Worm (Caenorhabditis elegans) whole organism, young adult: ENCODE measurements around the gene deb-1.

ENCODE experiments used
- B0035.1 ChIP-seq: sonication (generic microtip); optimal IDR thresholded peaks from 2 replicates; lab custom pipeline; 2016; ENCODE audit warnings: missing genetic modification characterization, mild to moderate bottlenecking, missing compliant biosample characterization, missing genotype, missing genetic modification reagents
- B0261.1 ChIP-seq: sonication (generic microtip); optimal IDR thresholded peaks from 2 replicates; lab custom pipeline; 2016; ENCODE audit warnings: mild to moderate bottlenecking, missing genetic modification characterization, moderate library complexity, missing compliant biosample characterization
- B0336.3 ChIP-seq: fragments of 200-800 bp; sonication (Bioruptor generic); IDR thresholded peaks from 2 replicates; pipeline ENCODE4 v1.3.6; 2022; ENCODE audit warnings: missing genetic modification characterization, missing compliant biosample characterization
- F22D6.2 ChIP-seq: sonication (generic microtip); optimal IDR thresholded peaks from 2 replicates; lab custom pipeline; 2016; ENCODE audit warnings: mild to moderate bottlenecking, missing genetic modification characterization, missing compliant biosample characterization
- F23B12.7 ChIP-seq: sonication (generic microtip); optimal IDR thresholded peaks from 2 replicates; lab custom pipeline; 2017; ENCODE audit warnings: missing genetic modification characterization, mild to moderate bottlenecking, missing compliant biosample characterization, antibody characterized with exemption, moderate library complexity; ENCODE audit not compliant: insufficient read depth
- F33H1.4 ChIP-seq: fragments of 200-800 bp; sonication (Bioruptor generic); IDR thresholded peaks from 2 replicates; pipeline ENCODE4 v1.3.6; 2022; ENCODE audit warnings: missing genetic modification reagents, missing genetic modification characterization, missing compliant biosample characterization
- F39B2.1 ChIP-seq: fragments of 200-800 bp; sonication (Bioruptor generic); IDR thresholded peaks from 2 replicates; pipeline ENCODE4 v1.3.6; 2022; ENCODE audit warnings: missing genetic modification reagents, missing genetic modification characterization, missing compliant biosample characterization
- F49E8.2 ChIP-seq: sonication (generic microtip); optimal IDR thresholded peaks from 3 replicates; lab custom pipeline; 2017; ENCODE audit warnings: missing genetic modification characterization, mild to moderate bottlenecking, missing compliant biosample characterization, antibody characterized with exemption, moderate library complexity; ENCODE audit not compliant: insufficient read depth
- F52B5.7 ChIP-seq: sonication (generic microtip); optimal IDR thresholded peaks from 2 replicates; lab custom pipeline; 2016; ENCODE audit warnings: mild to moderate bottlenecking, missing genetic modification characterization, missing compliant biosample characterization
- F57A8.1 ChIP-seq: fragments of 200-800 bp; sonication (Bioruptor generic); optimal IDR thresholded peaks from 2 replicates; lab custom pipeline; 2018; ENCODE audit warnings: mild to moderate bottlenecking, missing genetic modification characterization, moderate library complexity, missing compliant biosample characterization
- K11D2.4 ChIP-seq: fragments of 200-800 bp; sonication (Bioruptor generic); IDR thresholded peaks from 2 replicates; pipeline ENCODE4 v1.3.6; 2022; ENCODE audit warnings: missing genetic modification reagents, missing genetic modification characterization, missing compliant biosample characterization
- Y67H2A.10 ChIP-seq: fragments of 200-800 bp; sonication (Bioruptor generic); conservative IDR thresholded peaks from 2 replicates; pipeline ENCODE4 v1.3.6; 2022; ENCODE audit warnings: missing genetic modification reagents, missing genetic modification characterization, missing compliant biosample characterization
- ZK185.1 ChIP-seq: sonication (generic microtip); optimal IDR thresholded peaks from 2 replicates; lab custom pipeline; 2016; ENCODE audit warnings: mild to moderate bottlenecking, missing genetic modification characterization, missing compliant biosample characterization; ENCODE audit not compliant: poor library complexity, severe bottlenecking
- akir-1 ChIP-seq: fragments of 200-800 bp; sonication (Bioruptor generic); optimal IDR thresholded peaks from 2 replicates; lab custom pipeline; 2018; ENCODE audit warnings: mild to moderate bottlenecking, missing genetic modification characterization, moderate library complexity, missing compliant biosample characterization
- aptf-3 ChIP-seq: fragments of 200-800 bp; sonication (Bioruptor generic); IDR thresholded peaks from 2 replicates; pipeline ENCODE4 v1.3.6; 2022; ENCODE audit warnings: missing genetic modification characterization, missing compliant biosample characterization
- athp-1 ChIP-seq: sonication (generic microtip); optimal IDR thresholded peaks from 2 replicates; lab custom pipeline; 2017; ENCODE audit warnings: mild to moderate bottlenecking, missing genetic modification characterization, missing compliant biosample characterization
- attf-3 ChIP-seq: fragments of 200-800 bp; sonication (Bioruptor generic); conservative IDR thresholded peaks from 2 replicates; pipeline ENCODE4 v1.3.6; 2022; ENCODE audit warnings: missing genetic modification reagents, missing genetic modification characterization, missing compliant biosample characterization
- attf-6 ChIP-seq: fragments of 200-800 bp; sonication (Bioruptor generic); IDR thresholded peaks from 2 replicates; pipeline ENCODE4 v1.3.6; 2022; ENCODE audit warnings: missing genetic modification reagents, missing genetic modification characterization, missing compliant biosample characterization
- bed-2 ChIP-seq: fragments of 200-800 bp; sonication (Bioruptor generic); IDR thresholded peaks from 2 replicates; pipeline ENCODE4 v1.3.6; 2022; ENCODE audit warnings: missing genetic modification reagents, missing genetic modification characterization, missing compliant biosample characterization
- ceh-100 ChIP-seq: fragments of 200-800 bp; sonication (Bioruptor generic); IDR thresholded peaks from 2 replicates; pipeline ENCODE4 v1.3.6; 2022; ENCODE audit warnings: missing genetic modification reagents, missing genetic modification characterization, missing compliant biosample characterization
- ceh-27 ChIP-seq: fragments of 200-800 bp; sonication (Bioruptor generic); optimal IDR thresholded peaks from 2 replicates; lab custom pipeline; 2018; ENCODE audit warnings: mild to moderate bottlenecking, missing genetic modification characterization, moderate library complexity, missing compliant biosample characterization
- ceh-79 ChIP-seq: sonication (generic microtip); optimal IDR thresholded peaks from 2 replicates; lab custom pipeline; 2017; ENCODE audit warnings: mild to moderate bottlenecking, missing genetic modification characterization, missing compliant biosample characterization
- chd-7 ChIP-seq: sonication (generic microtip); optimal IDR thresholded peaks from 2 replicates; lab custom pipeline; 2016; ENCODE audit warnings: mild to moderate bottlenecking, missing genetic modification characterization, moderate library complexity, missing compliant biosample characterization
- dpff-1 ChIP-seq: sonication (generic microtip); optimal IDR thresholded peaks from 2 replicates; lab custom pipeline; 2017; ENCODE audit warnings: mild to moderate bottlenecking, missing genetic modification characterization, missing compliant biosample characterization
- egrh-3 ChIP-seq: fragments of 200-800 bp; sonication (Bioruptor generic); IDR thresholded peaks from 2 replicates; pipeline ENCODE4 v1.3.6; 2022; ENCODE audit warnings: missing genetic modification reagents, missing genetic modification characterization, missing compliant biosample characterization
- him-1 ChIP-seq: sonication (generic microtip); optimal IDR thresholded peaks from 2 replicates; lab custom pipeline; 2016; ENCODE audit warnings: missing genotype, missing genetic modification reagents, missing genetic modification characterization, missing compliant biosample characterization
- hlh-12 ChIP-seq: sonication (generic microtip); optimal IDR thresholded peaks from 2 replicates; lab custom pipeline; 2016; ENCODE audit warnings: missing genetic modification characterization, missing compliant biosample characterization
- hmg-1.2 ChIP-seq: fragments of 200-800 bp; sonication (Bioruptor generic); IDR thresholded peaks from 2 replicates; pipeline ENCODE4 v1.3.6; 2022; ENCODE audit warnings: missing genetic modification reagents, missing genetic modification characterization, missing compliant biosample characterization
- lin-26 ChIP-seq: fragments of 200-800 bp; sonication (Bioruptor generic); IDR thresholded peaks from 2 replicates; pipeline ENCODE4 v1.3.6; 2022; ENCODE audit warnings: missing genetic modification reagents, missing genetic modification characterization, missing compliant biosample characterization
- lin-54 ChIP-seq: fragments of 200-800 bp; sonication (Bioruptor generic); optimal IDR thresholded peaks from 2 replicates; lab custom pipeline; 2018; ENCODE audit warnings: mild to moderate bottlenecking, missing genetic modification characterization, missing compliant biosample characterization
- madf-10 ChIP-seq: sonication (generic microtip); optimal IDR thresholded peaks from 2 replicates; lab custom pipeline; 2016; ENCODE audit warnings: mild to moderate bottlenecking, missing genetic modification characterization, missing compliant biosample characterization
- madf-3 ChIP-seq: fragments of 200-800 bp; sonication (Bioruptor generic); IDR thresholded peaks from 2 replicates; pipeline ENCODE4 v1.3.6; 2022; ENCODE audit warnings: missing genetic modification reagents, missing genetic modification characterization, missing compliant biosample characterization
- madf-6 ChIP-seq: fragments of 200-800 bp; sonication (Bioruptor generic); IDR thresholded peaks from 2 replicates; pipeline ENCODE4 v1.3.6; 2022; ENCODE audit warnings: missing genetic modification reagents, missing genetic modification characterization, missing compliant biosample characterization
- mel-28 ChIP-seq: sonication (generic microtip); optimal IDR thresholded peaks from 2 replicates; lab custom pipeline; 2016; ENCODE audit warnings: borderline replicate concordance, mild to moderate bottlenecking, missing genetic modification characterization, missing compliant biosample characterization
- mes-4 ChIP-seq: sonication (generic microtip); optimal IDR thresholded peaks from 2 replicates; lab custom pipeline; 2016; ENCODE audit warnings: missing genotype, missing genetic modification characterization, missing compliant biosample characterization
- nfyb-1 ChIP-seq: fragments of 200-800 bp; sonication (Bioruptor generic); IDR thresholded peaks from 2 replicates; pipeline ENCODE4 v1.3.6; 2022; ENCODE audit warnings: missing genetic modification reagents, missing genetic modification characterization, missing compliant biosample characterization
- nhr-27 ChIP-seq: fragments of 200-800 bp; sonication (Bioruptor generic); optimal IDR thresholded peaks from 2 replicates; lab custom pipeline; 2018; ENCODE audit warnings: mild to moderate bottlenecking, missing genetic modification characterization, moderate library complexity, missing compliant biosample characterization
- pha-4 ChIP-seq: fragments of 150-350 bp; sonication (generic microtip); optimal IDR thresholded peaks from 2 replicates; lab custom pipeline; 2014; ENCODE audit warnings: missing biosample characterization, missing genetic modification reagents, missing genetic modification characterization
- rec-8 ChIP-seq, 2 experiments: sonication (generic microtip); optimal IDR thresholded peaks; 2 replicates each; lab custom pipeline; 2016; ENCODE audit warnings: mild to moderate bottlenecking in 2 of 2, missing genetic modification characterization in 2 of 2, missing genetic modification reagents in 2 of 2, missing genotype in 2 of 2, missing biosample characterization in 1 of 2, missing compliant biosample characterization in 1 of 2, moderate library complexity in 1 of 2
- rpc-1 ChIP-seq, 2 experiments: fragments of 150-350 bp in 1 of 2; sonication (generic microtip) in 1 of 2; optimal IDR thresholded peaks; 2 replicates each; lab custom pipeline; 2014 to 2018; ENCODE audit warnings: missing biosample characterization in 1 of 2, missing genetic modification characterization in 1 of 2, missing genetic modification reagents in 1 of 2, missing genotype in 1 of 2
- snpc-1.3 ChIP-seq: sonication (generic microtip); optimal IDR thresholded peaks from 2 replicates; lab custom pipeline; 2017; ENCODE audit warnings: missing genetic modification characterization, mild to moderate bottlenecking, missing compliant biosample characterization, antibody characterized with exemption, moderate library complexity, missing genotype, missing genetic modification reagents; ENCODE audit not compliant: insufficient read depth
- snpc-3.4 ChIP-seq: sonication (generic microtip); optimal IDR thresholded peaks from 2 replicates; lab custom pipeline; 2017; ENCODE audit warnings: missing genetic modification characterization, mild to moderate bottlenecking, missing compliant biosample characterization, antibody characterized with exemption, moderate library complexity, missing genotype, missing genetic modification reagents
- sptf-2 ChIP-seq: fragments of 200-800 bp; sonication (Bioruptor generic); optimal IDR thresholded peaks from 2 replicates; lab custom pipeline; 2018; ENCODE audit warnings: mild to moderate bottlenecking, missing genetic modification characterization, missing compliant biosample characterization
- tbx-9 ChIP-seq: sonication (generic microtip); optimal IDR thresholded peaks from 2 replicates; lab custom pipeline; 2016; ENCODE audit warnings: borderline replicate concordance, missing genetic modification characterization, inconsistent platforms, missing compliant biosample characterization
- xnd-1 ChIP-seq: sonication (generic microtip); optimal IDR thresholded peaks from 2 replicates; lab custom pipeline; 2016; ENCODE audit warnings: missing genotype, missing genetic modification reagents, missing genetic modification characterization, missing compliant biosample characterization
- ztf-25 ChIP-seq: fragments of 200-800 bp; sonication (Bioruptor generic); IDR thresholded peaks from 2 replicates; pipeline ENCODE4 v1.3.6; 2022; ENCODE audit warnings: missing genetic modification reagents, missing genetic modification characterization, missing compliant biosample characterization
- ztf-6 ChIP-seq: fragments of 200-800 bp; sonication (Bioruptor generic); IDR thresholded peaks from 2 replicates; pipeline ENCODE4 v1.3.6; 2022; ENCODE audit warnings: missing genetic modification reagents, missing genetic modification characterization, missing compliant biosample characterization

Gene deb-1

DNA sequence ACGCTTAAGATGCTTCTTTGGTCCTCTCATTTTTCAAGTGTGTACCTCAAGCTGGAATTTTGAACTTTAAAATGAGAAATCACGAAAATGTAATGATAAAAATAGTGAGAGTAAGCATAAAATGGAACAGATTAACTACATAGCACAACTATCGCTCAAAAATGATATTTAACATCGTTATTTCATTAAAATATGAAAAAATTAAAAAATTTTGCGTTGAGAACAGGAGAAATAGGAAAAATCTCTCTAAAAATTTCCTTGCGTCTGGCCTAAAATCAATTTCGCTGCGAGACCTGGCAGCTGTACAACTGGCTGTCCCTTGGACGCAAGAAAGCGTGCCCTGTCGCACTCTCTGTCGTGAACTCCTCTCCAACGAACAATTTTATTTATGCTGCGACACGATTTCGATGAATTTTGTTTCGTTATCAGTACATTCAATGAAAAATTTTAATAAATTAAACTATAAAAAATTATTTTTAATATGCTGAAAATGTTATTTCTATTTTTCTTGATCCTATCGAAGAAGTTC lies 9.4 kb downstream of the deb-1 start, which contains the start of gene rps-4 (continued):
- TF ChIP-seq F23B12.7 (tag; lab: Kevin White, UChicago) (peak; percentile 90), rpc-1 (optimal IDR thresholded peaks at IDR 0.05; lab: Kevin White, UChicago) (no peak), rpc-1 (tag; optimal IDR thresholded peaks at IDR 0.05; lab: Kevin White, UChicago) (no peak), madf-3 (GFP tag; lab: Robert Waterston, UW) (peak; percentile 37; the same call in 1 of the 2 replicates), mes-4 (tag; lab: Kevin White, UChicago) (no peak), B0336.3 (no peak; the same call in 1 of the 2 replicates), aptf-3 (GFP tag; lab: Robert Waterston, UW) (no peak), ceh-100 (GFP tag; lab: Robert Waterston, UW) (no peak), akir-1 (GFP tag; lab: Kevin White, UChicago) (no peak), K11D2.4 (peak; percentile 56; the same call in 1 of the 2 replicates), xnd-1 (tag; lab: Kevin White, UChicago) (no peak), nfyb-1 (GFP tag; lab: Robert Waterston, UW) (peak; percentile 82), him-1 (tag; lab: Kevin White, UChicago) (peak; percentile 43), B0261.1 (tag; lab: Kevin White, UChicago) (no peak), mel-28 (tag; lab: Kevin White, UChicago) (no peak), hmg-1.2 (GFP tag; lab: Robert Waterston, UW) (peak; percentile 61), athp-1 (tag; lab: Kevin White, UChicago) (peak; percentile 42), lin-26 (GFP tag; lab: Robert Waterston, UW) (no peak), nhr-27 (tag; lab: Kevin White, UChicago) (no peak), attf-6 (GFP tag; lab: Robert Waterston, UW) (no peak), rec-8 (tag; optimal IDR thresholded peaks at IDR 0.05; lab: Kevin White, UChicago) (no peak), F52B5.7 (no peak), lin-54 (GFP tag; lab: Kevin White, UChicago) (peak; percentile 73), chd-7 (no peak), bed-2 (GFP tag; lab: Robert Waterston, UW) (no peak), B0035.1 (tag; lab: Kevin White, UChicago) (no peak), F22D6.2 (tag; lab: Kevin White, UChicago) (no peak), ZK185.1 (peak; percentile 77), Y67H2A.10 (GFP tag; lab: Robert Waterston, UW) (0 out of 2 replicates have a peak, but pooled peaks have one; percentile 35), ztf-25 (GFP tag; lab: Robert Waterston, UW) (no peak), ceh-79 (tag; lab: Kevin White, UChicago) (no peak), egrh-3 (GFP tag; lab: Robert Waterston, UW) (no peak), F39B2.1 (GFP tag; lab: Robert Waterston, UW) (no peak), ztf-6 (GFP tag; lab: Robert Waterston, UW) (no peak), dpff-1 (tag; lab: Kevin White, UChicago) (no peak), madf-6 (GFP tag; lab: Robert Waterston, UW) (peak; percentile 75), F57A8.1 (GFP tag; lab: Kevin White, UChicago) (no peak), snpc-1.3 (tag; lab: Kevin White, UChicago) (peak; percentile 81), pha-4 (tag; lab: Kevin White, UChicago) (peak; percentile 50), ceh-27 (GFP tag; lab: Kevin White, UChicago) (peak; percentile 70), F33H1.4 (peak; percentile 94), snpc-3.4 (tag; lab: Kevin White, UChicago) (peak; percentile 68), hlh-12 (no peak), attf-3 (GFP tag; lab: Robert Waterston, UW) (peak; percentile 68), F49E8.2 (tag; lab: Kevin White, UChicago) (peak; percentile 74), tbx-9 (tag; lab: Kevin White, UChicago) (no peak), sptf-2 (no peak), madf-10 (tag; lab: Kevin White, UChicago) (peak; percentile 58)
